Fruit fly (Drosophila melanogaster) whole organism, embryonic: ENCODE results near the gene GlyRS.

Experiments
- Aef1 ChIP-seq: fragments of 200-800 bp; sonication (Bioruptor generic); IDR thresholded peaks from 3 replicates; pipeline ENCODE4 v1.3.6; 2022; ENCODE audit warnings: missing biosample characterization, missing genetic modification characterization
- Atf3 ChIP-seq: fragments of 200-800 bp; sonication (Bioruptor generic); optimal IDR thresholded peaks from 3 replicates; lab custom pipeline; 2016; ENCODE audit warnings: missing biosample characterization, missing genetic modification characterization
- B-H2 ChIP-seq: fragments of 200-800 bp; sonication (Bioruptor generic); optimal IDR thresholded peaks from 2 replicates; lab custom pipeline; 2018; ENCODE audit warnings: missing biosample characterization, mild to moderate bottlenecking, missing genetic modification characterization
- Bteb2 ChIP-seq: fragments of 200-800 bp; sonication (Bioruptor generic); optimal IDR thresholded peaks from 2 replicates; lab custom pipeline; 2016; ENCODE audit warnings: missing biosample characterization, missing genetic modification characterization
- CG11456 ChIP-seq: fragments of 200-800 bp; sonication (Bioruptor generic); IDR thresholded peaks from 3 replicates; pipeline ENCODE4 v1.3.6; 2022; ENCODE audit warnings: missing biosample characterization, missing genetic modification characterization
- CG11695 ChIP-seq: fragments of 200-800 bp; sonication (Bioruptor generic); IDR thresholded peaks from 3 replicates; pipeline ENCODE4 v1.3.6; 2022; ENCODE audit warnings: missing biosample characterization, missing genetic modification characterization
- CG12155 ChIP-seq: fragments of 200-800 bp; sonication (Bioruptor generic); optimal IDR thresholded peaks from 3 replicates; lab custom pipeline; 2016; ENCODE audit warnings: missing biosample characterization, missing genetic modification characterization
- CG12942 ChIP-seq: fragments of 200-800 bp; sonication (Bioruptor generic); optimal IDR thresholded peaks from 3 replicates; lab custom pipeline; 2016; ENCODE audit warnings: missing biosample characterization, missing genetic modification characterization
- CG13296 ChIP-seq: fragments of 200-800 bp; sonication (Bioruptor generic); optimal IDR thresholded peaks from 3 replicates; lab custom pipeline; 2018; ENCODE audit warnings: missing biosample characterization, mild to moderate bottlenecking, missing genetic modification characterization
- CG14860 ChIP-seq: fragments of 200-800 bp; sonication (Bioruptor generic); IDR thresholded peaks from 3 replicates; pipeline ENCODE4 v1.3.6; 2022; ENCODE audit warnings: missing biosample characterization, missing genetic modification characterization; ENCODE audit not compliant: partially characterized antibody
- CG15269 ChIP-seq: fragments of 200-800 bp; sonication (Bioruptor generic); optimal IDR thresholded peaks from 2 replicates; lab custom pipeline; 2018; ENCODE audit warnings: missing biosample characterization, mild to moderate bottlenecking, missing genetic modification characterization, moderate library complexity
- CG15696 ChIP-seq: fragments of 200-800 bp; sonication (Bioruptor generic); optimal IDR thresholded peaks from 2 replicates; lab custom pipeline; 2019; ENCODE audit warnings: missing biosample characterization, mild to moderate bottlenecking, missing genetic modification characterization, moderate library complexity
- CG17359 ChIP-seq: fragments of 200-800 bp; sonication (Bioruptor generic); optimal IDR thresholded peaks from 3 replicates; lab custom pipeline; 2018; ENCODE audit warnings: missing biosample characterization, mild to moderate bottlenecking, missing genetic modification characterization, moderate library complexity
- CG18011 ChIP-seq: fragments of 200-800 bp; sonication (Bioruptor generic); optimal IDR thresholded peaks from 2 replicates; lab custom pipeline; 2017; ENCODE audit warnings: missing biosample characterization, missing genetic modification characterization, mild to moderate bottlenecking, moderate library complexity, missing genotype
- CG30403 ChIP-seq: fragments of 200-800 bp; sonication (Bioruptor generic); optimal IDR thresholded peaks from 3 replicates; lab custom pipeline; 2016; ENCODE audit warnings: missing biosample characterization, missing genetic modification characterization
- CG31441 ChIP-seq: fragments of 200-800 bp; sonication (Bioruptor generic); IDR thresholded peaks from 2 replicates; pipeline ENCODE4 v1.3.6; 2022; ENCODE audit warnings: missing biosample characterization, missing genetic modification characterization
- CG3407 ChIP-seq: fragments of 200-800 bp; sonication (Bioruptor generic); optimal IDR thresholded peaks from 2 replicates; lab custom pipeline; 2018; ENCODE audit warnings: missing biosample characterization, mild to moderate bottlenecking, missing genetic modification characterization
- CG4404 ChIP-seq: fragments of 200-800 bp; sonication (Bioruptor generic); IDR thresholded peaks from 2 replicates; pipeline ENCODE4 v1.3.6; 2022; ENCODE audit warnings: missing biosample characterization, missing genetic modification characterization
- CG6765 ChIP-seq: fragments of 200-800 bp; sonication (Bioruptor generic); optimal IDR thresholded peaks from 3 replicates; lab custom pipeline; 2017; ENCODE audit warnings: missing biosample characterization, mild to moderate bottlenecking, missing genetic modification characterization
- CG8765 ChIP-seq: fragments of 200-800 bp; sonication (Bioruptor generic); IDR thresholded peaks from 2 replicates; pipeline ENCODE4 v1.3.6; 2022; ENCODE audit warnings: missing biosample characterization, missing genetic modification characterization
- CG9215 ChIP-seq: fragments of 200-800 bp; sonication (Bioruptor generic); IDR thresholded peaks from 2 replicates; pipeline ENCODE4 v1.3.6; 2022; ENCODE audit warnings: missing biosample characterization, missing genetic modification characterization
- CG9609 ChIP-seq: fragments of 200-800 bp; sonication (Bioruptor generic); optimal IDR thresholded peaks from 3 replicates; lab custom pipeline; 2016; ENCODE audit warnings: missing biosample characterization, missing genetic modification characterization
- Camta ChIP-seq: fragments of 200-800 bp; sonication (Bioruptor generic); optimal IDR thresholded peaks from 2 replicates; lab custom pipeline; 2016; ENCODE audit warnings: missing biosample characterization, missing genetic modification characterization
- CoRest ChIP-seq: fragments of 200-800 bp; sonication (Bioruptor generic); optimal IDR thresholded peaks from 3 replicates; lab custom pipeline; 2018; ENCODE audit warnings: missing biosample characterization, mild to moderate bottlenecking, missing genetic modification characterization, moderate library complexity
- Dbx ChIP-seq: fragments of 200-800 bp; sonication (Bioruptor generic); IDR thresholded peaks from 3 replicates; pipeline ENCODE4 v1.3.6; 2022; ENCODE audit warnings: missing biosample characterization, missing genetic modification characterization
- Deaf1 ChIP-seq: fragments of 200-800 bp; optimal IDR thresholded peaks from 3 replicates; lab custom pipeline; 2019; ENCODE audit warnings: missing biosample characterization, mild to moderate bottlenecking, missing genetic modification characterization, moderate library complexity
- Dfd ChIP-seq, 2 experiments: fragments of >200 bp; optimal IDR thresholded peaks; 2 replicates each; lab custom pipeline; 2017; ENCODE audit warnings: missing biosample characterization in 2 of 2, missing genetic modification characterization in 2 of 2
- Elba2 ChIP-seq: fragments of 200-800 bp; sonication (Bioruptor generic); optimal IDR thresholded peaks from 3 replicates; lab custom pipeline; 2016; ENCODE audit warnings: missing biosample characterization, missing genetic modification characterization
- Ets97D ChIP-seq: fragments of 200-800 bp; sonication (Bioruptor generic); optimal IDR thresholded peaks from 3 replicates; lab custom pipeline; 2016; ENCODE audit warnings: missing biosample characterization, missing genetic modification characterization
- Lhr ChIP-seq: fragments of 200-800 bp; sonication (Bioruptor generic); optimal IDR thresholded peaks from 3 replicates; lab custom pipeline; 2017; ENCODE audit warnings: mild to moderate bottlenecking, missing biosample characterization, missing genetic modification reagents, missing genetic modification characterization
- Rfx ChIP-seq: fragments of 200-800 bp; sonication (Bioruptor generic); IDR thresholded peaks from 2 replicates; pipeline ENCODE4 v1.3.6; 2022; ENCODE audit warnings: missing biosample characterization, missing genetic modification characterization
- Trl ChIP-seq, 3 experiments: fragments of >200 bp in 2 of 3; fragments of 200-800 bp in 1 of 3; sonication (Bioruptor generic) in 1 of 3; optimal IDR thresholded peaks; 2 replicates in 1 of 3; 3 replicates in 2 of 3; lab custom pipeline; 2016 to 2017; ENCODE audit warnings: missing biosample characterization in 1 of 3, missing genetic modification characterization in 1 of 3
- br ChIP-seq: fragments of >200 bp; optimal IDR thresholded peaks from 2 replicates; lab custom pipeline; 2017
- cg ChIP-seq: fragments of 200-800 bp; sonication (Bioruptor generic); optimal IDR thresholded peaks from 3 replicates; lab custom pipeline; 2019; ENCODE audit warnings: missing biosample characterization, mild to moderate bottlenecking, missing genetic modification characterization, moderate library complexity
- danr ChIP-seq: fragments of 200-800 bp; sonication (Bioruptor generic); IDR thresholded peaks from 2 replicates; pipeline ENCODE4 v1.3.6; 2022; ENCODE audit warnings: missing biosample characterization, missing genetic modification characterization
- disco-r ChIP-seq: fragments of 200-800 bp; sonication (Bioruptor generic); optimal IDR thresholded peaks from 2 replicates; lab custom pipeline; 2016; ENCODE audit warnings: missing biosample characterization, missing genetic modification characterization
- emc ChIP-seq: fragments of 200-800 bp; sonication (Bioruptor generic); optimal IDR thresholded peaks from 2 replicates; lab custom pipeline; 2016; ENCODE audit warnings: missing biosample characterization, missing genetic modification characterization
- ewg ChIP-seq: fragments of 200-800 bp; sonication (Bioruptor generic); optimal IDR thresholded peaks from 3 replicates; lab custom pipeline; 2017; ENCODE audit warnings: mild to moderate bottlenecking, missing biosample characterization, missing genetic modification reagents, missing genetic modification characterization
- fd102C ChIP-seq: fragments of 200-800 bp; sonication (Bioruptor generic); optimal IDR thresholded peaks from 2 replicates; lab custom pipeline; 2018; ENCODE audit warnings: missing biosample characterization, mild to moderate bottlenecking, missing genetic modification characterization, moderate library complexity
- hbn ChIP-seq: fragments of 200-800 bp; sonication (Bioruptor generic); IDR thresholded peaks from 2 replicates; pipeline ENCODE4 v1.3.6; 2022; ENCODE audit warnings: missing biosample characterization, missing genetic modification characterization; ENCODE audit not compliant: partially characterized antibody
- hth ChIP-seq: fragments of >200 bp; optimal IDR thresholded peaks from 2 replicates; lab custom pipeline; 2017; ENCODE audit warnings: inconsistent platforms
- lab ChIP-seq: fragments of 200-800 bp; sonication (Bioruptor generic); optimal IDR thresholded peaks from 3 replicates; lab custom pipeline; 2017; ENCODE audit warnings: missing biosample characterization, missing genetic modification characterization, mild to moderate bottlenecking, moderate library complexity, missing genetic modification reagents
- nau ChIP-seq: fragments of 200-800 bp; sonication (Bioruptor generic); optimal IDR thresholded peaks from 3 replicates; lab custom pipeline; 2017; ENCODE audit warnings: missing biosample characterization, mild to moderate bottlenecking, missing genetic modification characterization, missing genetic modification reagents
- otp ChIP-seq: fragments of 200-800 bp; sonication (Bioruptor generic); IDR thresholded peaks from 3 replicates; pipeline ENCODE4, ENCODE4 v1.3.6; 2022; ENCODE audit warnings: missing biosample characterization, missing genetic modification characterization
- pnt ChIP-seq: fragments of 200-800 bp; sonication (Bioruptor generic); optimal IDR thresholded peaks from 3 replicates; lab custom pipeline; 2016; ENCODE audit warnings: missing biosample characterization, missing genetic modification characterization
- pum ChIP-seq: fragments of 200-800 bp; sonication (Bioruptor generic); optimal IDR thresholded peaks from 2 replicates; lab custom pipeline; 2016; ENCODE audit warnings: missing biosample characterization, missing genetic modification characterization
- sim ChIP-seq: fragments of 200-800 bp; sonication (Bioruptor generic); IDR thresholded peaks from 2 replicates; pipeline ENCODE4 v1.3.6; 2022; ENCODE audit warnings: missing biosample characterization, missing genetic modification characterization
- sima ChIP-seq: fragments of 200-800 bp; sonication (Bioruptor generic); optimal IDR thresholded peaks from 2 replicates; lab custom pipeline; 2016; ENCODE audit warnings: missing biosample characterization, missing genetic modification characterization
- sr ChIP-seq: fragments of 200-800 bp; sonication (Bioruptor generic); IDR thresholded peaks from 3 replicates; pipeline ENCODE4 v1.3.6; 2022; ENCODE audit warnings: missing biosample characterization, missing genetic modification characterization
- toy ChIP-seq: fragments of 200-800 bp; sonication (Bioruptor generic); IDR thresholded peaks from 2 replicates; pipeline ENCODE4 v1.3.6; 2022; ENCODE audit warnings: missing biosample characterization, missing genetic modification characterization
- trem ChIP-seq: fragments of 200-800 bp; optimal IDR thresholded peaks from 3 replicates; lab custom pipeline; 2019; ENCODE audit warnings: missing biosample characterization, mild to moderate bottlenecking, missing genetic modification characterization, moderate library complexity

The GlyRS gene

DNA sequence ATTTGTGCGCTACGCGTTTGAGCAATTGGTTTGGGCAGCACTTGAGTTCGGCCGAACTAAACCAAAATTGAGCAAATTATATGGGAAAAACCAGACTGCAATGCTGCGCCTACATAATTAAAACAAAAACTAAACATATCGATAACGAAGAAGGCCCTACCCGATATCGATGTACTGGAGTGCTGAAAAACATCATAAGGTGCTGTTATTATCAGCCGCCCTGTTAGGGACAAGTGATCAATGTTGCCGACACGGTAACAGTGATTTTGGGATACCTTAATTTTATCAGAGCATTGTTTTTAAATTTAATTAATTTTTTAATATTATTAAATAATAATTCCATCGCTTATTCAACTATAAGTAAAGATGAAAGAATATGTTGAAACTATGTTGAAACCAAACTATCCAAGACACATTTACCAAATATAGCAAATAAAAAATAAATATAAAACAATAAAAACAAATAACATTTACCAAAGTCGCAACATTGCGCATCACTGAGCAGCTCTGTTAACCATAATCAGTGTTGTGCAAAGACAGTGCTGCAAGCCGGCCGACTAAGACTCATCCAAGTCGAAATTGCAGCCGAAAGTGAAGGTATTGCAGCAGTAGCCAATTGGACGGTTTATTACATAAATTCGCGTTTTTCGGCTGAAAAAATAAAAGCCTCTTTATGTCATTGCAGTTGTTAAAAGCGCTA, at the start of gene GlyRS, which contains the start of the genes sstn and Plp (continued):
- peak; percentile 33 for TF ChIP-seq CG15269 (tag; lab: Kevin White, UChicago)
- TF ChIP-seq trem (tag; lab: Kevin White, UChicago): peak; percentile 57
- peak; percentile 66 for TF ChIP-seq lab (GFP tag; lab: Kevin White, UChicago)
- no peak for TF ChIP-seq pum
- TF ChIP-seq CG13296: peak; percentile 49
- TF ChIP-seq emc (GFP tag; lab: Kevin White, UChicago): no peak
- TF ChIP-seq Deaf1 (tag; lab: Kevin White, UChicago): no peak
- TF ChIP-seq Rfx (GFP tag; lab: Robert Waterston, UW): 0 out of 2 replicates have a peak, but pooled peaks have one; percentile 24
- TF ChIP-seq CG15696: peak; percentile 37
- no peak for TF ChIP-seq CG18011 (GFP tag; lab: Kevin White, UChicago)
- no peak for TF ChIP-seq otp (GFP tag; lab: Robert Waterston, UW)
- TF ChIP-seq toy: no peak
- TF ChIP-seq Lhr (GFP tag; lab: Kevin White, UChicago): peak; percentile 1
- no peak for TF ChIP-seq sr
- TF ChIP-seq CG4404 (GFP tag; lab: Robert Waterston, UW): no peak
- TF ChIP-seq sim (GFP tag; lab: Robert Waterston, UW): no peak
- no peak for TF ChIP-seq Ets97D
- peak; percentile 14 for TF ChIP-seq B-H2 (GFP tag; lab: Kevin White, UChicago)
- TF ChIP-seq CG11456 (GFP tag; lab: Robert Waterston, UW): no peak
- peak in 1 of 2 experiments; percentile 12 for TF ChIP-seq Trl (optimal IDR thresholded peaks at IDR 0.05; lab: Kevin White, UChicago)
- TF ChIP-seq Trl (GFP tag; optimal IDR thresholded peaks at IDR 0.05; lab: Kevin White, UChicago): no peak
- TF ChIP-seq CG12942 (GFP tag; lab: Kevin White, UChicago): no peak
- no peak for TF ChIP-seq Atf3 (GFP tag; lab: Kevin White, UChicago)
- TF ChIP-seq pnt (GFP tag; lab: Kevin White, UChicago): no peak
- no peak for TF ChIP-seq Dbx (GFP tag; lab: Robert Waterston, UW)
- TF ChIP-seq CG9215 (GFP tag; lab: Robert Waterston, UW): no peak
- no peak for TF ChIP-seq Dfd (GFP tag; optimal IDR thresholded peaks at IDR 0.05; lab: Kevin White, UChicago)
- TF ChIP-seq Camta (GFP tag; lab: Kevin White, UChicago): no peak
- TF ChIP-seq br (lab: Kevin White, UChicago): no peak
- TF ChIP-seq CG8765 (GFP tag; lab: Robert Waterston, UW): no peak
- no peak for TF ChIP-seq danr (GFP tag; lab: Robert Waterston, UW)
- TF ChIP-seq hbn: peak; percentile 43; the same call in 1 of the 2 replicates
- TF ChIP-seq CG6765 (GFP tag; lab: Kevin White, UChicago): no peak
- peak; percentile 18 for TF ChIP-seq ewg (GFP tag; lab: Kevin White, UChicago)
- no peak for TF ChIP-seq CG17359
- TF ChIP-seq CoRest (tag; lab: Kevin White, UChicago): peak; percentile 67
- TF ChIP-seq CG31441 (GFP tag; lab: Robert Waterston, UW): peak; percentile 85
- no peak for TF ChIP-seq CG11695 (GFP tag; lab: Robert Waterston, UW)
- peak; percentile 92 for TF ChIP-seq Elba2 (GFP tag; lab: Kevin White, UChicago)
- TF ChIP-seq hth (lab: Kevin White, UChicago): no peak
- TF ChIP-seq Aef1 (GFP tag; lab: Robert Waterston, UW): no peak
- no peak; the same call in 2 of the 3 replicates for TF ChIP-seq CG14860
- TF ChIP-seq Bteb2 (GFP tag; lab: Kevin White, UChicago): no peak
- TF ChIP-seq nau (GFP tag; lab: Kevin White, UChicago): no peak
- peak; percentile 28 for TF ChIP-seq CG3407 (GFP tag; lab: Kevin White, UChicago)
- peak; percentile 31 for TF ChIP-seq CG12155 (GFP tag; lab: Kevin White, UChicago)
- TF ChIP-seq CG30403 (GFP tag; lab: Kevin White, UChicago): peak; percentile 47
- no peak for TF ChIP-seq CG9609 (GFP tag; lab: Kevin White, UChicago)
- TF ChIP-seq fd102C: no peak
- no peak for TF ChIP-seq sima
- TF ChIP-seq disco-r: no peak
- TF ChIP-seq cg: no peak
